Fruit fly (Drosophila melanogaster) whole organism, wandering third instar larva: ENCODE data around the gene mRpL33.

Experiments
- Abd-B ChIP-seq: fragments of >200 bp; optimal IDR thresholded peaks from 2 replicates; lab custom pipeline; 2017; ENCODE audit warnings: missing biosample characterization, missing genetic modification characterization
- CG32264 ChIP-seq: fragments of 200-800 bp; sonication (Bioruptor generic); optimal IDR thresholded peaks from 2 replicates; lab custom pipeline; 2016; ENCODE audit warnings: missing biosample characterization, missing genetic modification characterization
- CG9705 ChIP-seq: fragments of 200-800 bp; sonication (Bioruptor generic); optimal IDR thresholded peaks from 2 replicates; lab custom pipeline; 2018; ENCODE audit warnings: missing biosample characterization, mild to moderate bottlenecking, missing genetic modification characterization
- CrebA ChIP-seq: fragments of 200-800 bp; sonication (Bioruptor generic); optimal IDR thresholded peaks from 2 replicates; lab custom pipeline; 2016; ENCODE audit warnings: missing biosample characterization, mild to moderate bottlenecking, missing genetic modification characterization, borderline replicate concordance
- Dfd ChIP-seq: fragments of >200 bp; optimal IDR thresholded peaks from 2 replicates; lab custom pipeline; 2017; ENCODE audit warnings: missing biosample characterization, missing genetic modification characterization
- Dif ChIP-seq: fragments of 200-275, 200-300 bp; sonication (Bioruptor generic); optimal IDR thresholded peaks from 2 replicates; lab custom pipeline; 2018; ENCODE audit warnings: missing biosample characterization, missing genetic modification characterization; ENCODE audit not compliant: partially characterized antibody
- GATAd ChIP-seq: sonication (Bioruptor generic); optimal IDR thresholded peaks from 2 replicates; lab custom pipeline; 2016; ENCODE audit warnings: missing biosample characterization, missing genetic modification characterization
- HLH106 ChIP-seq: fragments of 200-800 bp; optimal IDR thresholded peaks from 3 replicates; lab custom pipeline; 2019; ENCODE audit warnings: missing biosample characterization, mild to moderate bottlenecking, missing genetic modification characterization, moderate library complexity
- Hnf4 ChIP-seq: fragments of 200-800 bp; sonication (Bioruptor generic); optimal IDR thresholded peaks from 2 replicates; lab custom pipeline; 2016; ENCODE audit warnings: missing biosample characterization, mild to moderate bottlenecking, missing genetic modification characterization
- Hr78 ChIP-seq: fragments of >200 bp; optimal IDR thresholded peaks from 2 replicates; lab custom pipeline; 2017; ENCODE audit warnings: missing biosample characterization, missing genetic modification characterization
- Hr83 ChIP-seq: fragments of 200-300 bp; sonication (Bioruptor generic); optimal IDR thresholded peaks from 2 replicates; lab custom pipeline; 2016; ENCODE audit warnings: missing biosample characterization, mild to moderate bottlenecking, missing genetic modification characterization, moderate library complexity; ENCODE audit not compliant: poor library complexity, severe bottlenecking
- Jra ChIP-seq: sonication (Bioruptor generic); optimal IDR thresholded peaks from 2 replicates; lab custom pipeline; 2016; ENCODE audit warnings: missing biosample characterization, missing genetic modification characterization
- Mio ChIP-seq: sonication (Bioruptor generic); optimal IDR thresholded peaks from 2 replicates; lab custom pipeline; 2016; ENCODE audit warnings: missing biosample characterization, missing genetic modification characterization
- Myc ChIP-seq: fragments of >200 bp; optimal IDR thresholded peaks from 2 replicates; lab custom pipeline; 2017
- N ChIP-seq: fragments of >200 bp; optimal IDR thresholded peaks from 2 replicates; lab custom pipeline; 2018; ENCODE audit warnings: missing biosample characterization, missing external identifiers, missing genetic modification characterization
- OdsH ChIP-seq: fragments of 200-800 bp; sonication (Bioruptor generic); optimal IDR thresholded peaks from 2 replicates; lab custom pipeline; 2016; ENCODE audit warnings: missing biosample characterization, mild to moderate bottlenecking, missing genetic modification characterization
- Rel ChIP-seq, 2 experiments: fragments of 200-800 bp; sonication (Bioruptor generic) in 1 of 2; optimal IDR thresholded peaks; 2 replicates in 1 of 2; 3 replicates in 1 of 2; lab custom pipeline; 2016 to 2019; ENCODE audit warnings: mild to moderate bottlenecking in 2 of 2, missing biosample characterization in 2 of 2, missing genetic modification characterization in 2 of 2, moderate library complexity in 1 of 2
- Sp1 ChIP-seq: fragments of 200-800 bp; sonication (Bioruptor generic); optimal IDR thresholded peaks from 3 replicates; lab custom pipeline; 2019; ENCODE audit warnings: missing biosample characterization, mild to moderate bottlenecking, missing genetic modification characterization, moderate library complexity
- Vsx2 ChIP-seq: fragments of 200-300, 225-300 bp; sonication (Bioruptor generic); optimal IDR thresholded peaks from 2 replicates; lab custom pipeline; 2018; ENCODE audit warnings: missing biosample characterization, missing genetic modification characterization; ENCODE audit not compliant: partially characterized antibody
- br ChIP-seq: fragments of 200-800 bp; sonication (Bioruptor generic); optimal IDR thresholded peaks from 2 replicates; lab custom pipeline; 2016; ENCODE audit warnings: missing biosample characterization, missing genetic modification characterization
- brk ChIP-seq: fragments of 200-800 bp; sonication (Bioruptor generic); optimal IDR thresholded peaks from 2 replicates; lab custom pipeline; 2016; ENCODE audit warnings: missing biosample characterization, mild to moderate bottlenecking, missing genetic modification characterization
- dl ChIP-seq, 2 experiments: fragments of 175-275, 200-275 bp in 1 of 2; fragments of 200-275 bp in 1 of 2; sonication (Bioruptor generic); optimal IDR thresholded peaks; lab custom pipeline; 2018; ENCODE audit warnings: mild to moderate bottlenecking in 2 of 2, missing biosample characterization in 2 of 2, missing genetic modification characterization in 2 of 2, moderate library complexity in 2 of 2; ENCODE audit not compliant: partially characterized antibody in 2 of 2, insufficient read depth in 1 of 2
- dmrt93B ChIP-seq: fragments of 200-800 bp; sonication (Bioruptor generic); optimal IDR thresholded peaks from 2 replicates; lab custom pipeline; 2018; ENCODE audit warnings: missing biosample characterization, mild to moderate bottlenecking, missing genetic modification characterization
- dsf ChIP-seq: sonication (Bioruptor generic); optimal IDR thresholded peaks from 2 replicates; lab custom pipeline; 2016; ENCODE audit warnings: missing biosample characterization, missing genetic modification characterization, borderline replicate concordance
- ey ChIP-seq: fragments of 200-800 bp; sonication (Bioruptor generic); optimal IDR thresholded peaks from 2 replicates; lab custom pipeline; 2016; ENCODE audit warnings: missing biosample characterization, missing genetic modification characterization
- foxo ChIP-seq, 2 experiments: fragments of 200-800 bp; sonication (Bioruptor generic); optimal IDR thresholded peaks; 2 replicates in 1 of 2; 3 replicates in 1 of 2; lab custom pipeline; 2016 to 2017; ENCODE audit warnings: missing biosample characterization in 2 of 2, missing genetic modification characterization in 2 of 2
- fru ChIP-seq: fragments of 200-800 bp; sonication (Bioruptor generic); optimal IDR thresholded peaks from 3 replicates; lab custom pipeline; 2016; ENCODE audit warnings: missing biosample characterization, mild to moderate bottlenecking, missing genetic modification characterization
- h ChIP-seq: fragments of 200-800 bp; sonication (Bioruptor generic); optimal IDR thresholded peaks from 3 replicates; lab custom pipeline; 2016; ENCODE audit warnings: missing biosample characterization, mild to moderate bottlenecking, missing genetic modification characterization
- jim ChIP-seq: fragments of 175-275, 200-325 bp; sonication (Bioruptor generic); optimal IDR thresholded peaks from 2 replicates; lab custom pipeline; 2016; ENCODE audit warnings: missing biosample characterization, mild to moderate bottlenecking, missing genetic modification characterization
- lola ChIP-seq: fragments of >200 bp; optimal IDR thresholded peaks from 2 replicates; lab custom pipeline; 2017; ENCODE audit warnings: missing biosample characterization, missing genetic modification characterization
- pan ChIP-seq: fragments of >200 bp; optimal IDR thresholded peaks from 2 replicates; lab custom pipeline; 2017
- psq ChIP-seq: fragments of 200-800 bp; sonication (Bioruptor generic); optimal IDR thresholded peaks from 3 replicates; lab custom pipeline; 2017; ENCODE audit warnings: missing biosample characterization, mild to moderate bottlenecking, missing genetic modification characterization, moderate library complexity
- rgr ChIP-seq: fragments of 200-800 bp; sonication (Bioruptor generic); optimal IDR thresholded peaks from 3 replicates; lab custom pipeline; 2016; ENCODE audit warnings: missing biosample characterization, mild to moderate bottlenecking, missing genetic modification characterization
- sage ChIP-seq: fragments of 200-800 bp; sonication (Bioruptor generic); optimal IDR thresholded peaks from 2 replicates; lab custom pipeline; 2016; ENCODE audit warnings: missing biosample characterization, mild to moderate bottlenecking, missing genetic modification characterization
- sv ChIP-seq: fragments of 200-800 bp; sonication (Bioruptor generic); optimal IDR thresholded peaks from 3 replicates; lab custom pipeline; 2016; ENCODE audit warnings: missing biosample characterization, missing genetic modification characterization
- tai ChIP-seq: sonication (Bioruptor generic); optimal IDR thresholded peaks from 2 replicates; lab custom pipeline; 2016; ENCODE audit warnings: missing biosample characterization, missing genetic modification characterization
- usp ChIP-seq: fragments of >200 bp; optimal IDR thresholded peaks from 2 replicates; lab custom pipeline; 2017; ENCODE audit warnings: missing biosample characterization, missing genetic modification characterization
- woc ChIP-seq: sonication (Bioruptor generic); optimal IDR thresholded peaks from 2 replicates; lab custom pipeline; 2016; ENCODE audit warnings: missing biosample characterization, mild to moderate bottlenecking, missing genetic modification characterization

mRpL33 gene

dm6 chrX:4325346-4325745 lies 3.3 kb upstream of the mRpL33 start:
- TF ChIP-seq rgr (GFP tag; lab: Kevin White, UChicago): peak; percentile 9
- TF ChIP-seq Abd-B (GFP tag; lab: Kevin White, UChicago): no peak
- no peak for TF ChIP-seq sv (GFP tag; lab: Kevin White, UChicago)
- peak; percentile 1 for TF ChIP-seq Myc (lab: Kevin White, UChicago)
- TF ChIP-seq woc (GFP tag; lab: Kevin White, UChicago): no peak
- TF ChIP-seq Hr78 (GFP tag; lab: Kevin White, UChicago): no peak

dm6 chrX:4324781-4325180 lies 2.8 kb upstream of the mRpL33 start:
- TF ChIP-seq pan (lab: Kevin White, UChicago) (no peak), foxo (GFP tag; optimal IDR thresholded peaks at IDR 0.05; lab: Kevin White, UChicago) (peak; percentile 98 to 100), CrebA (GFP tag; lab: Kevin White, UChicago) (peak; percentile 91), Jra (peak; percentile 99), h (GFP tag; lab: Kevin White, UChicago) (peak; percentile 100), Hr78 (GFP tag; lab: Kevin White, UChicago) (no peak), CG9705 (GFP tag; lab: Kevin White, UChicago) (peak; percentile 99), CG32264 (GFP tag; lab: Kevin White, UChicago) (peak; percentile 98), Sp1 (GFP tag; lab: Kevin White, UChicago) (peak; percentile 99), Myc (lab: Kevin White, UChicago) (no peak), dl (GFP tag; optimal IDR thresholded peaks at IDR 0.05; lab: Kevin White, UChicago; ENCODE audit: insufficient read depth in 1 of 2, partially characterized antibody in 2 of 2) (peak in 1 of 2 experiments; percentile 37), rgr (GFP tag; lab: Kevin White, UChicago) (peak; percentile 99), Vsx2 (GFP tag; lab: Kevin White, UChicago) (no peak), brk (GFP tag; lab: Kevin White, UChicago) (peak; percentile 97), Hnf4 (GFP tag; lab: Kevin White, UChicago) (peak; percentile 99), dsf (GFP tag; lab: Kevin White, UChicago) (peak; percentile 95), Rel (GFP tag; optimal IDR thresholded peaks at IDR 0.05; lab: Kevin White, UChicago) (peak; percentile 92), Rel (tag; optimal IDR thresholded peaks at IDR 0.05; lab: Kevin White, UChicago) (peak; percentile 95), dmrt93B (GFP tag; lab: Kevin White, UChicago) (peak; percentile 99), lola (no peak), sage (peak; percentile 98), jim (GFP tag; lab: Kevin White, UChicago) (peak; percentile 96), Abd-B (GFP tag; lab: Kevin White, UChicago) (no peak), GATAd (GFP tag; lab: Kevin White, UChicago) (peak; percentile 99), Mio (peak; percentile 95), br (peak; percentile 99), Dfd (GFP tag; lab: Kevin White, UChicago) (peak; percentile 95), Dif (GFP tag; lab: Kevin White, UChicago) (peak; percentile 32), sv (GFP tag; lab: Kevin White, UChicago) (peak; percentile 97), Hr83 (GFP tag; lab: Kevin White, UChicago) (peak; percentile 98), N (GFP tag; lab: Kevin White, UChicago) (no peak), fru (peak; percentile 99), tai (GFP tag; lab: Kevin White, UChicago) (peak; percentile 98), OdsH (GFP tag; lab: Kevin White, UChicago) (peak; percentile 99), woc (GFP tag; lab: Kevin White, UChicago) (peak; percentile 98), usp (GFP tag; lab: Kevin White, UChicago) (no peak), ey (GFP tag; lab: Kevin White, UChicago) (peak; percentile 100), psq (peak; percentile 99), HLH106 (tag; lab: Kevin White, UChicago) (peak; percentile 100)
- TF ChIP-seq, all 38 proteins: peak for 30
